Worm (Caenorhabditis elegans) whole organism, L3 larva: Measurements from ENCODE around the gene srg-11.

Source experiments
- R02D3.7 ChIP-seq: fragments of 150-350 bp; optimal IDR thresholded peaks from 2 replicates; lab custom pipeline; 2014; ENCODE audit warnings: missing biosample characterization, missing genetic modification characterization
- ZK546.5 ChIP-seq: sonication (generic microtip); optimal IDR thresholded peaks from 2 replicates; lab custom pipeline; 2017; ENCODE audit warnings: missing biosample characterization, missing genetic modification characterization
- aly-2 ChIP-seq: fragments of 150-350 bp; optimal IDR thresholded peaks from 2 replicates; lab custom pipeline; 2014; ENCODE audit warnings: missing biosample characterization, missing genetic modification characterization
- ama-1 ChIP-seq: fragments of 150-350 bp; optimal IDR thresholded peaks from 2 replicates; lab custom pipeline; 2018
- ceh-16 ChIP-seq: sonication (generic microtip); optimal IDR thresholded peaks from 2 replicates; lab custom pipeline; 2017; ENCODE audit warnings: missing biosample characterization, missing genetic modification characterization
- ceh-28 ChIP-seq: fragments of 150-350 bp; optimal IDR thresholded peaks from 2 replicates; lab custom pipeline; 2014; ENCODE audit warnings: missing biosample characterization, missing genetic modification reagents, missing genetic modification characterization
- ceh-82 ChIP-seq: fragments of 150-350 bp; optimal IDR thresholded peaks from 2 replicates; lab custom pipeline; 2014; ENCODE audit warnings: missing biosample characterization, missing genetic modification characterization
- ceh-9 ChIP-seq: sonication (generic microtip); optimal IDR thresholded peaks from 2 replicates; lab custom pipeline; 2018; ENCODE audit warnings: missing biosample characterization, missing genetic modification characterization
- daf-12 ChIP-seq: fragments of 150-350 bp; optimal IDR thresholded peaks from 2 replicates; lab custom pipeline; 2014; ENCODE audit warnings: missing biosample characterization, missing genetic modification reagents, missing genetic modification characterization
- egl-27 ChIP-seq: sonication (generic microtip); optimal IDR thresholded peaks from 4 replicates; lab custom pipeline; 2017; ENCODE audit warnings: missing biosample characterization, missing genetic modification reagents, missing genetic modification characterization
- egl-5 ChIP-seq: fragments of 150-350 bp; optimal IDR thresholded peaks from 2 replicates; lab custom pipeline; 2017; ENCODE audit warnings: missing biosample characterization, missing genetic modification reagents, missing genetic modification characterization, inconsistent platforms
- elt-1 ChIP-seq: fragments of 150-350 bp; optimal IDR thresholded peaks from 2 replicates; lab custom pipeline; 2014; ENCODE audit warnings: missing biosample characterization, missing genetic modification characterization
- elt-2 ChIP-seq: sonication (generic microtip); optimal IDR thresholded peaks from 2 replicates; lab custom pipeline; 2016; ENCODE audit warnings: missing genetic modification reagents, mild to moderate bottlenecking, missing genetic modification characterization, missing compliant biosample characterization
- elt-3 ChIP-seq, 3 experiments: fragments of 150-350 bp in 1 of 3; sonication (generic microtip) in 2 of 3; optimal IDR thresholded peaks; 2 replicates in 2 of 3; 4 replicates in 1 of 3; lab custom pipeline; 2014 to 2017; ENCODE audit warnings: missing biosample characterization in 3 of 3, missing genetic modification characterization in 3 of 3
- eor-1 ChIP-seq, 2 experiments: fragments of 150-350 bp; optimal IDR thresholded peaks; 2 replicates each; lab custom pipeline; 2014 to 2018; ENCODE audit warnings: missing biosample characterization in 2 of 2, missing genetic modification characterization in 2 of 2
- fkh-10 ChIP-seq: sonication (generic microtip); optimal IDR thresholded peaks from 2 replicates; lab custom pipeline; 2017; ENCODE audit warnings: missing biosample characterization, missing genetic modification reagents, missing genetic modification characterization
- fkh-2 ChIP-seq: fragments of 150-350 bp; optimal IDR thresholded peaks from 2 replicates; lab custom pipeline; 2014; ENCODE audit warnings: missing biosample characterization, missing genetic modification reagents, missing genetic modification characterization
- fos-1 ChIP-seq: fragments of 150-350 bp; optimal IDR thresholded peaks from 2 replicates; lab custom pipeline; 2014; ENCODE audit warnings: missing biosample characterization, missing genetic modification characterization
- hmg-11 ChIP-seq: sonication (generic microtip); optimal IDR thresholded peaks from 2 replicates; lab custom pipeline; 2016; ENCODE audit warnings: missing genetic modification characterization, missing compliant biosample characterization
- jun-1 ChIP-seq: fragments of 150-350 bp; optimal IDR thresholded peaks from 2 replicates; lab custom pipeline; 2014; ENCODE audit warnings: missing biosample characterization, missing genetic modification reagents, missing genetic modification characterization
- lin-15B ChIP-seq: fragments of 150-350 bp; optimal IDR thresholded peaks from 2 replicates; lab custom pipeline; 2014; ENCODE audit warnings: missing biosample characterization, missing genetic modification characterization
- lin-39 ChIP-seq: fragments of 150-350 bp; optimal IDR thresholded peaks from 2 replicates; lab custom pipeline; 2018; ENCODE audit warnings: missing biosample characterization, missing genetic modification reagents, missing genetic modification characterization
- lsy-12 ChIP-seq: sonication (generic microtip); optimal IDR thresholded peaks from 2 replicates; lab custom pipeline; 2016; ENCODE audit warnings: mild to moderate bottlenecking, missing genetic modification characterization, missing compliant biosample characterization
- mdl-1 ChIP-seq: fragments of 150-350 bp; optimal IDR thresholded peaks from 2 replicates; lab custom pipeline; 2014; ENCODE audit warnings: missing biosample characterization, missing genetic modification characterization
- mml-1 ChIP-seq: fragments of 150-350 bp; sonication (generic microtip); optimal IDR thresholded peaks from 3 replicates; lab custom pipeline; 2014; ENCODE audit warnings: missing biosample characterization, missing genetic modification characterization
- nfya-1 ChIP-seq: sonication (generic microtip); optimal IDR thresholded peaks from 2 replicates; lab custom pipeline; 2017; ENCODE audit warnings: missing genetic modification characterization, mild to moderate bottlenecking, missing compliant biosample characterization, antibody characterized with exemption, moderate library complexity; ENCODE audit not compliant: insufficient read depth
- nhr-11 ChIP-seq: fragments of 150-350 bp; optimal IDR thresholded peaks from 2 replicates; lab custom pipeline; 2014; ENCODE audit warnings: missing biosample characterization, missing genetic modification characterization
- nhr-12 ChIP-seq: fragments of 150-350 bp; optimal IDR thresholded peaks from 2 replicates; lab custom pipeline; 2014; ENCODE audit warnings: missing biosample characterization, missing genetic modification characterization
- nhr-23 ChIP-seq: fragments of 150-350 bp; optimal IDR thresholded peaks from 2 replicates; lab custom pipeline; 2014; ENCODE audit warnings: missing biosample characterization, missing genetic modification reagents, missing genetic modification characterization
- nhr-237 ChIP-seq: fragments of 150-350 bp; optimal IDR thresholded peaks from 2 replicates; lab custom pipeline; 2014; ENCODE audit warnings: missing biosample characterization, missing genetic modification characterization
- nhr-25 ChIP-seq: sonication (generic microtip); optimal IDR thresholded peaks from 2 replicates; lab custom pipeline; 2017; ENCODE audit warnings: missing biosample characterization, missing genetic modification characterization
- nhr-28 ChIP-seq: fragments of 150-350 bp; optimal IDR thresholded peaks from 2 replicates; lab custom pipeline; 2014; ENCODE audit warnings: missing biosample characterization, missing genetic modification characterization
- nhr-43 ChIP-seq: sonication (generic microtip); optimal IDR thresholded peaks from 2 replicates; lab custom pipeline; 2016; ENCODE audit warnings: mild to moderate bottlenecking, missing genetic modification characterization, missing compliant biosample characterization; ENCODE audit not compliant: poor library complexity, severe bottlenecking
- nhr-67 ChIP-seq: fragments of 150-350 bp; optimal IDR thresholded peaks from 2 replicates; lab custom pipeline; 2014; ENCODE audit warnings: missing biosample characterization, missing genetic modification characterization
- nhr-76 ChIP-seq: fragments of 150-350 bp; sonication (generic microtip); optimal IDR thresholded peaks from 5 replicates; lab custom pipeline; 2014; ENCODE audit warnings: missing biosample characterization, missing genetic modification characterization
- nhr-77 ChIP-seq: fragments of 150-350 bp; optimal IDR thresholded peaks from 2 replicates; lab custom pipeline; 2014; ENCODE audit warnings: missing biosample characterization, missing genetic modification characterization
- pha-4 ChIP-seq: fragments of 150-350 bp; optimal IDR thresholded peaks from 2 replicates; lab custom pipeline; 2014; ENCODE audit warnings: missing biosample characterization, missing genetic modification reagents, missing genetic modification characterization
- pqm-1 ChIP-seq: fragments of 150-350 bp; optimal IDR thresholded peaks from 2 replicates; lab custom pipeline; 2017; ENCODE audit warnings: missing biosample characterization, missing genetic modification characterization, inconsistent platforms
- sea-2 ChIP-seq: fragments of 150-350 bp; sonication (generic microtip); optimal IDR thresholded peaks from 4 replicates; lab custom pipeline; 2014; ENCODE audit warnings: missing biosample characterization, missing genetic modification reagents, missing genetic modification characterization
- skn-1 ChIP-seq: fragments of 150-350 bp; optimal IDR thresholded peaks from 2 replicates; lab custom pipeline; 2014; ENCODE audit warnings: missing biosample characterization, missing genetic modification characterization
- snpc-4 ChIP-seq: fragments of 150-350 bp; optimal IDR thresholded peaks from 2 replicates; lab custom pipeline; 2014; ENCODE audit warnings: missing biosample characterization, missing genetic modification characterization
- tbx-2 ChIP-seq: sonication (generic microtip); optimal IDR thresholded peaks from 2 replicates; lab custom pipeline; 2016; ENCODE audit warnings: mild to moderate bottlenecking, missing genetic modification characterization, missing compliant biosample characterization
- unc-39 ChIP-seq: sonication (generic microtip); optimal IDR thresholded peaks from 4 replicates; lab custom pipeline; 2017; ENCODE audit warnings: missing biosample characterization, missing genetic modification characterization
- unc-62 ChIP-seq: fragments of 150-350 bp; sonication (generic microtip); optimal IDR thresholded peaks from 4 replicates; lab custom pipeline; 2014; ENCODE audit warnings: missing biosample characterization, missing genetic modification reagents, missing genetic modification characterization
- zag-1 ChIP-seq: fragments of 150-350 bp; optimal IDR thresholded peaks from 2 replicates; lab custom pipeline; 2014; ENCODE audit warnings: missing biosample characterization, missing genetic modification characterization
- ztf-11 ChIP-seq: fragments of 150-350 bp; optimal IDR thresholded peaks from 2 replicates; lab custom pipeline; 2014; ENCODE audit warnings: missing biosample characterization, missing genetic modification characterization
- ztf-4 ChIP-seq: fragments of 150-350 bp; optimal IDR thresholded peaks from 2 replicates; lab custom pipeline; 2014; ENCODE audit warnings: missing biosample characterization, missing genetic modification characterization

srg-11 gene

DNA sequence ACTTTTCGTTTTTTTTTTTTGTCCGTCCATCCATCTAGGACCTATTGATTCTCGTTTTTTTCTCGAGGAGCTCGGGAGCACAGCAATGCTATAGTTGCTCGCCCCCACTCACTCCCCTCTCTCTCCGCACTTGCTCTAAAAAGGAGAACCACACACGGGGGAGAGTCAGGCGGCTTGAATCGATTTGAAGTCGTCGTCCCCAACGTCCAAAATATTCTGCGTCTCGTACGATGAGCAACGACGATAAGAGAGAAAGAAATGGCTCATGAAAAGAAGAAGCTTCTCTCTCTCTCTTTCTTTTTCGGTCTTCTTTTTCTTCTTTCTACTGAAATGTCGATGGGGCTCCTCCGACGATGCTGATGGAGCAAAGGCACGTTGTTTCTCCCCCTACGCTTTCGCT lies 23.4 kb upstream of the srg-11 start:
- TF ChIP-seq lin-39 (peak; percentile 85), nhr-23 (tag; lab: Kevin White, UChicago) (no peak), zag-1 (tag; lab: Kevin White, UChicago) (no peak), ama-1 (lab: Kevin White, UChicago) (no peak), sea-2 (GFP tag; lab: Kevin White, UChicago) (no peak), nhr-43 (tag; lab: Kevin White, UChicago) (no peak), hmg-11 (peak; percentile 76), egl-5 (tag; lab: Kevin White, UChicago) (no peak), lsy-12 (tag; lab: Kevin White, UChicago) (no peak), elt-2 (tag; lab: Kevin White, UChicago) (no peak), nhr-237 (no peak), snpc-4 (tag; lab: Kevin White, UChicago) (peak; percentile 49), pha-4 (tag; lab: Kevin White, UChicago) (no peak), eor-1 (tag; optimal IDR thresholded peaks at IDR 0.05; lab: Kevin White, UChicago) (no peak), ZK546.5 (tag; lab: Kevin White, UChicago) (no peak), ztf-4 (tag; lab: Kevin White, UChicago) (no peak), nhr-77 (tag; lab: Kevin White, UChicago) (no peak), ceh-28 (peak; percentile 42), unc-39 (no peak), fkh-10 (GFP tag; lab: Kevin White, UChicago) (peak; percentile 67), nfya-1 (peak; percentile 81), nhr-28 (tag; lab: Kevin White, UChicago) (no peak), pqm-1 (tag; lab: Kevin White, UChicago) (no peak), fkh-2 (no peak), ceh-9 (tag; lab: Kevin White, UChicago) (no peak), nhr-25 (tag; lab: Kevin White, UChicago) (no peak), aly-2 (tag; lab: Kevin White, UChicago) (no peak), nhr-76 (tag; lab: Kevin White, UChicago) (no peak), R02D3.7 (tag; lab: Kevin White, UChicago) (no peak), nhr-11 (tag; lab: Kevin White, UChicago) (no peak), daf-12 (tag; lab: Kevin White, UChicago) (no peak), nhr-12 (tag; lab: Kevin White, UChicago) (no peak), egl-27 (tag; lab: Kevin White, UChicago) (no peak), ceh-82 (no peak), lin-15B (tag; lab: Kevin White, UChicago) (peak; percentile 31), fos-1 (tag; lab: Kevin White, UChicago) (no peak), jun-1 (tag; lab: Kevin White, UChicago) (no peak), mdl-1 (tag; lab: Kevin White, UChicago) (peak; percentile 48), elt-3 (tag; optimal IDR thresholded peaks at IDR 0.05; lab: Kevin White, UChicago) (no peak), unc-62 (no peak), elt-1 (tag; lab: Kevin White, UChicago) (peak; percentile 9), mml-1 (tag; lab: Kevin White, UChicago) (no peak), ztf-11 (tag; lab: Kevin White, UChicago) (no peak), skn-1 (tag; lab: Kevin White, UChicago) (no peak), tbx-2 (peak; percentile 8), nhr-67 (tag; lab: Kevin White, UChicago) (no peak), ceh-16 (tag; lab: Kevin White, UChicago) (no peak)
